Fruit fly (Drosophila melanogaster) whole organism, embryonic: ENCODE measurements around the gene aop.

Experiments used
- Asciz ChIP-seq: fragments of 200-800 bp; sonication (Bioruptor generic); optimal IDR thresholded peaks from 2 replicates; lab custom pipeline; 2017; ENCODE audit warnings: missing biosample characterization, mild to moderate bottlenecking, missing genetic modification characterization, missing genetic modification reagents
- Atf3 ChIP-seq: fragments of 200-800 bp; sonication (Bioruptor generic); optimal IDR thresholded peaks from 3 replicates; lab custom pipeline; 2016; ENCODE audit warnings: missing biosample characterization, missing genetic modification characterization
- Bdp1 ChIP-seq: fragments of 200-800 bp; sonication (Bioruptor generic); optimal IDR thresholded peaks from 3 replicates; lab custom pipeline; 2016; ENCODE audit warnings: missing biosample characterization, missing genetic modification characterization
- CG10321 ChIP-seq: fragments of 200-800 bp; sonication (Bioruptor generic); IDR thresholded peaks from 2 replicates; pipeline ENCODE4 v1.3.6; 2022; ENCODE audit warnings: missing biosample characterization, missing genetic modification characterization
- CG11456 ChIP-seq: fragments of 200-800 bp; sonication (Bioruptor generic); IDR thresholded peaks from 3 replicates; pipeline ENCODE4 v1.3.6; 2022; ENCODE audit warnings: missing biosample characterization, missing genetic modification characterization
- CG14014 ChIP-seq: fragments of 200-800 bp; sonication (Bioruptor generic); IDR thresholded peaks from 2 replicates; pipeline ENCODE4 v1.3.6; 2022; ENCODE audit warnings: missing biosample characterization, missing genetic modification characterization
- CG14710 ChIP-seq: fragments of 200-800 bp; sonication (Bioruptor generic); optimal IDR thresholded peaks from 3 replicates; lab custom pipeline; 2019; ENCODE audit warnings: missing biosample characterization, mild to moderate bottlenecking, missing genetic modification characterization, moderate library complexity
- CG1647 ChIP-seq: fragments of 200-800 bp; sonication (Bioruptor generic); optimal IDR thresholded peaks from 3 replicates; lab custom pipeline; 2016; ENCODE audit warnings: missing biosample characterization, missing genetic modification characterization
- CG16863 ChIP-seq: fragments of 200-800 bp; sonication (Bioruptor generic); optimal IDR thresholded peaks from 3 replicates; lab custom pipeline; 2016; ENCODE audit warnings: missing biosample characterization, missing genetic modification characterization
- CG17912 ChIP-seq: fragments of 200-800 bp; sonication (Bioruptor generic); optimal IDR thresholded peaks from 2 replicates; lab custom pipeline; 2018; ENCODE audit warnings: missing biosample characterization, mild to moderate bottlenecking, missing genetic modification characterization
- CG4360 ChIP-seq: fragments of 200-800 bp; sonication (Bioruptor generic); IDR thresholded peaks from 2 replicates; pipeline ENCODE4 v1.3.6; 2022; ENCODE audit warnings: missing biosample characterization, missing genetic modification characterization
- CG4617 ChIP-seq: fragments of 200-800 bp; sonication (Bioruptor generic); optimal IDR thresholded peaks from 3 replicates; lab custom pipeline; 2016; ENCODE audit warnings: missing biosample characterization, missing genetic modification characterization, borderline replicate concordance
- CG6272 ChIP-seq: fragments of 200-800 bp; sonication (Bioruptor generic); IDR thresholded peaks from 2 replicates; pipeline ENCODE4 v1.3.6; 2022; ENCODE audit warnings: missing biosample characterization, missing genetic modification characterization
- CG6765 ChIP-seq: fragments of 200-800 bp; sonication (Bioruptor generic); optimal IDR thresholded peaks from 3 replicates; lab custom pipeline; 2017; ENCODE audit warnings: missing biosample characterization, mild to moderate bottlenecking, missing genetic modification characterization
- CG6791 ChIP-seq: fragments of 200-800 bp; sonication (Bioruptor generic); IDR thresholded peaks from 3 replicates; pipeline ENCODE4 v1.3.6; 2022; ENCODE audit warnings: missing biosample characterization, missing genetic modification characterization; ENCODE audit not compliant: partially characterized antibody
- CG6813 ChIP-seq: fragments of 200-800 bp; sonication (Bioruptor generic); optimal IDR thresholded peaks from 2 replicates; lab custom pipeline; 2017; ENCODE audit warnings: missing biosample characterization, missing genetic modification characterization, mild to moderate bottlenecking, moderate library complexity, missing genetic modification reagents
- CG7786 ChIP-seq: fragments of 200-800 bp; sonication (Bioruptor generic); optimal IDR thresholded peaks from 2 replicates; lab custom pipeline; 2016; ENCODE audit warnings: missing biosample characterization, missing genetic modification characterization
- CG7987 ChIP-seq: fragments of 200-800 bp; sonication (Bioruptor generic); optimal IDR thresholded peaks from 2 replicates; lab custom pipeline; 2018; ENCODE audit warnings: missing biosample characterization, mild to moderate bottlenecking, missing genetic modification characterization, moderate library complexity
- CG8089 ChIP-seq: fragments of 200-800 bp; sonication (Bioruptor generic); optimal IDR thresholded peaks from 3 replicates; lab custom pipeline; 2016; ENCODE audit warnings: missing biosample characterization, missing genetic modification characterization
- CG8924 ChIP-seq: fragments of 200-800 bp; optimal IDR thresholded peaks from 3 replicates; lab custom pipeline; 2019; ENCODE audit warnings: missing biosample characterization, mild to moderate bottlenecking, missing genetic modification characterization, moderate library complexity
- CG8944 ChIP-seq: fragments of 200-800 bp; sonication (Bioruptor generic); optimal IDR thresholded peaks from 3 replicates; lab custom pipeline; 2016; ENCODE audit warnings: missing biosample characterization, missing genetic modification characterization
- CG9797 ChIP-seq: fragments of 200-800 bp; sonication (Bioruptor generic); optimal IDR thresholded peaks from 3 replicates; lab custom pipeline; 2018; ENCODE audit warnings: missing biosample characterization, mild to moderate bottlenecking, missing genetic modification characterization
- Chrac-16 ChIP-seq: fragments of 200-800 bp; sonication (Bioruptor generic); optimal IDR thresholded peaks from 3 replicates; lab custom pipeline; 2016; ENCODE audit warnings: missing biosample characterization, missing genetic modification characterization
- CrebB ChIP-seq: fragments of 200-800 bp; sonication (Bioruptor generic); optimal IDR thresholded peaks from 3 replicates; lab custom pipeline; 2018; ENCODE audit warnings: missing biosample characterization, mild to moderate bottlenecking, missing genetic modification characterization
- D19A ChIP-seq: fragments of 200-800 bp; optimal IDR thresholded peaks from 3 replicates; lab custom pipeline; 2019; ENCODE audit warnings: missing biosample characterization, mild to moderate bottlenecking, missing genetic modification characterization, moderate library complexity
- D19B ChIP-seq: fragments of 200-800 bp; sonication (Bioruptor generic); optimal IDR thresholded peaks from 2 replicates; lab custom pipeline; 2017; ENCODE audit warnings: missing biosample characterization, mild to moderate bottlenecking, missing genetic modification characterization
- Elba2 ChIP-seq: fragments of 200-800 bp; sonication (Bioruptor generic); optimal IDR thresholded peaks from 3 replicates; lab custom pipeline; 2016; ENCODE audit warnings: missing biosample characterization, missing genetic modification characterization
- Gug ChIP-seq: fragments of 200-800 bp; sonication (Bioruptor generic); IDR thresholded peaks from 4 replicates; pipeline ENCODE4 v1.3.6; 2022; ENCODE audit warnings: missing biosample characterization, missing genetic modification characterization
- Hr78 ChIP-seq, 2 experiments: fragments of 200-800 bp in 1 of 2; fragments of >200 bp in 1 of 2; sonication (Bioruptor generic) in 1 of 2; optimal IDR thresholded peaks; 2 replicates each; lab custom pipeline; 2017 to 2019; ENCODE audit warnings: missing biosample characterization in 2 of 2, missing genetic modification characterization in 2 of 2, mild to moderate bottlenecking in 1 of 2, moderate library complexity in 1 of 2
- Hsf ChIP-seq: fragments of 200-800 bp; sonication (Bioruptor generic); optimal IDR thresholded peaks from 3 replicates; lab custom pipeline; 2016; ENCODE audit warnings: missing biosample characterization, missing genetic modification characterization
- Lim3 ChIP-seq: fragments of 200-800 bp; sonication (Bioruptor generic); IDR thresholded peaks from 2 replicates; pipeline ENCODE4 v1.3.6; 2022; ENCODE audit warnings: missing biosample characterization, missing genetic modification characterization
- Max ChIP-seq: fragments of 200-800 bp; sonication (Bioruptor generic); optimal IDR thresholded peaks from 2 replicates; lab custom pipeline; 2016; ENCODE audit warnings: missing biosample characterization, mild to moderate bottlenecking, missing genetic modification characterization
- Med ChIP-seq: fragments of 200-800 bp; sonication (Bioruptor generic); peaks from one replicate; lab custom pipeline; 2016; ENCODE audit warnings: missing biosample characterization, missing genetic modification characterization, mild to moderate bottlenecking, inconsistent platforms, moderate library complexity
- Mrtf ChIP-seq: fragments of 200-800 bp; sonication (Bioruptor generic); IDR thresholded peaks from 3 replicates; pipeline ENCODE4 v1.3.6; 2022; ENCODE audit warnings: missing biosample characterization, missing genetic modification characterization
- Side ChIP-seq: fragments of 200-800 bp; sonication (Bioruptor generic); optimal IDR thresholded peaks from 2 replicates; lab custom pipeline; 2016; ENCODE audit warnings: missing biosample characterization, missing genetic modification characterization
- ac ChIP-seq: fragments of 200-800 bp; sonication (Bioruptor generic); optimal IDR thresholded peaks from 3 replicates; lab custom pipeline; 2017; ENCODE audit warnings: missing biosample characterization, mild to moderate bottlenecking, missing genetic modification characterization
- bab2 ChIP-seq: fragments of 200-800 bp; sonication (Bioruptor generic); optimal IDR thresholded peaks from 2 replicates; lab custom pipeline; 2016; ENCODE audit warnings: missing biosample characterization, missing genetic modification characterization
- bsh ChIP-seq, 2 experiments: fragments of 200-800 bp; sonication (Bioruptor generic); optimal IDR thresholded peaks; 2 replicates each; lab custom pipeline; 2017 to 2018; ENCODE audit warnings: mild to moderate bottlenecking in 2 of 2, missing biosample characterization in 2 of 2, missing genetic modification characterization in 2 of 2, moderate library complexity in 1 of 2
- crc ChIP-seq: fragments of 200-800 bp; sonication (Bioruptor generic); optimal IDR thresholded peaks from 2 replicates; lab custom pipeline; 2016; ENCODE audit warnings: missing biosample characterization, missing genetic modification characterization
- emc ChIP-seq: fragments of 200-800 bp; sonication (Bioruptor generic); optimal IDR thresholded peaks from 2 replicates; lab custom pipeline; 2016; ENCODE audit warnings: missing biosample characterization, missing genetic modification characterization
- eve ChIP-seq, 2 experiments: fragments of >200 bp; optimal IDR thresholded peaks; 2 replicates each; lab custom pipeline; 2017; ENCODE audit warnings: missing biosample characterization in 2 of 2, missing genetic modification characterization in 2 of 2
- inv ChIP-seq: fragments of 200-800 bp; sonication (Bioruptor generic); IDR thresholded peaks from 2 replicates; pipeline ENCODE4 v1.3.6; 2022; ENCODE audit warnings: missing biosample characterization, missing genetic modification characterization; ENCODE audit not compliant: partially characterized antibody
- jing ChIP-seq: fragments of 200-800 bp; sonication (Bioruptor generic); optimal IDR thresholded peaks from 2 replicates; lab custom pipeline; 2018; ENCODE audit warnings: missing biosample characterization, mild to moderate bottlenecking, missing genetic modification characterization
- lilli ChIP-seq: fragments of 200-800 bp; sonication (Bioruptor generic); optimal IDR thresholded peaks from 3 replicates; lab custom pipeline; 2016; ENCODE audit warnings: missing biosample characterization, missing genetic modification characterization
- psq ChIP-seq: fragments of 200-800 bp; sonication (Bioruptor generic); optimal IDR thresholded peaks from 2 replicates; lab custom pipeline; 2017; ENCODE audit warnings: missing biosample characterization, missing genetic modification characterization
- slou ChIP-seq: fragments of 200-800 bp; sonication (Bioruptor generic); optimal IDR thresholded peaks from 3 replicates; lab custom pipeline; 2016; ENCODE audit warnings: missing biosample characterization, missing genetic modification characterization
- slp2 ChIP-seq: fragments of 200-800 bp; sonication (Bioruptor generic); optimal IDR thresholded peaks from 2 replicates; lab custom pipeline; 2016; ENCODE audit warnings: missing biosample characterization, missing genetic modification characterization
- sr ChIP-seq: fragments of 200-800 bp; sonication (Bioruptor generic); IDR thresholded peaks from 3 replicates; pipeline ENCODE4 v1.3.6; 2022; ENCODE audit warnings: missing biosample characterization, missing genetic modification characterization
- stc ChIP-seq: fragments of 200-800 bp; sonication (Bioruptor generic); IDR thresholded peaks from 2 replicates; pipeline ENCODE4 v1.3.6; 2022; ENCODE audit warnings: missing biosample characterization, missing genetic modification characterization
- trh ChIP-seq: fragments of 200-800 bp; sonication (Bioruptor generic); optimal IDR thresholded peaks from 2 replicates; lab custom pipeline; 2016; ENCODE audit warnings: missing biosample characterization, missing genetic modification characterization
- wdn ChIP-seq: fragments of 200-800 bp; sonication (Bioruptor generic); IDR thresholded peaks from 2 replicates; pipeline ENCODE4 v1.3.6; 2022; ENCODE audit warnings: missing biosample characterization, missing genetic modification characterization

The aop gene

DNA sequence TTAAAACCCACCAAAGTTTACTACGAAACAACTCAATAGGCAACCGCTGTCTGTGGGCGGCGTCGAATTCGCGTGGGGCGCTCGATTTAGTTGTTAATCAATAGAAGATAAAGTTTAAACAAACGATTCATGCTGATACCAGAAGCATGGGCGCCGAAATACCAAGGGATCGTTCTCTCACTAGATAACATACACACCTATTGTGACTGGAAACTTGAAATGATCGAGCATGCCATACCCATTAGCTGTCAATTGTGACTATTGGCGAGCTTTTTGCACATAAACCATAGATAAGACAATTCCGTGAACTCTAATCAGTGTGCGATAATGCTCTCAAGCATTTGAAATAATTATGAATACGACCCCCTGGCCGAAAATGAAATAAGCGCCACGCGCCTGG, 812 bp upstream of the aop start (continued):
- TF ChIP-seq bsh (GFP tag; optimal IDR thresholded peaks at IDR 0.05; lab: Kevin White, UChicago) = peak in 1 of 2 experiments; percentile 57
- peak; percentile 22 for TF ChIP-seq Asciz (GFP tag; lab: Kevin White, UChicago)
- peak; percentile 65 for TF ChIP-seq CG8944 (GFP tag; lab: Kevin White, UChicago)
- no peak for TF ChIP-seq psq
- TF ChIP-seq inv = no peak
- TF ChIP-seq CG6813 (GFP tag; lab: Kevin White, UChicago) = peak; percentile 54
- TF ChIP-seq Side (GFP tag; lab: Kevin White, UChicago) = peak; percentile 74
- peak; percentile 75 for TF ChIP-seq CrebB (tag; lab: Kevin White, UChicago)
- peak; percentile 7 for TF ChIP-seq Max (GFP tag; lab: Kevin White, UChicago)
- TF ChIP-seq jing (GFP tag; lab: Kevin White, UChicago) = peak; percentile 63
- TF ChIP-seq wdn (GFP tag; lab: Robert Waterston, UW) = peak; percentile 65
- TF ChIP-seq Lim3 (GFP tag; lab: Robert Waterston, UW) = no peak
- TF ChIP-seq crc = peak; percentile 24
- TF ChIP-seq CG9797 (GFP tag; lab: Kevin White, UChicago) = no peak
- peak; percentile 58 for TF ChIP-seq CG6765 (GFP tag; lab: Kevin White, UChicago)
- TF ChIP-seq emc (GFP tag; lab: Kevin White, UChicago) = peak; percentile 67
- TF ChIP-seq CG8924 = peak; percentile 73
- no peak; the same call in 1 of the 2 replicates for TF ChIP-seq CG10321 (GFP tag; lab: Robert Waterston, UW)
- peak; percentile 96 for TF ChIP-seq Med
- TF ChIP-seq CG7987 (GFP tag; lab: Kevin White, UChicago) = peak; percentile 54
- no peak for TF ChIP-seq Hr78 (GFP tag; optimal IDR thresholded peaks at IDR 0.05; lab: Kevin White, UChicago)
- peak; percentile 75 for TF ChIP-seq slp2 (GFP tag; lab: Kevin White, UChicago)
- TF ChIP-seq D19A (tag; lab: Kevin White, UChicago) = peak; percentile 48
- TF ChIP-seq CG4360 = no peak
- peak; percentile 66 for TF ChIP-seq Atf3 (GFP tag; lab: Kevin White, UChicago)
- peak; percentile 60 for TF ChIP-seq CG16863 (GFP tag; lab: Kevin White, UChicago)
- peak; percentile 66 for TF ChIP-seq CG14014 (GFP tag; lab: Robert Waterston, UW)
- TF ChIP-seq CG7786 (GFP tag; lab: Kevin White, UChicago) = peak; percentile 78
- TF ChIP-seq CG11456 (GFP tag; lab: Robert Waterston, UW) = peak; percentile 72; the same call in 2 of the 3 replicates
- TF ChIP-seq lilli (GFP tag; lab: Kevin White, UChicago) = peak; percentile 85
- TF ChIP-seq CG17912 = no peak
- peak; percentile 80 for TF ChIP-seq bab2 (GFP tag; lab: Kevin White, UChicago)
- peak; percentile 71 for TF ChIP-seq Hsf
- TF ChIP-seq sr (GFP tag; lab: Robert Waterston, UW) = peak; percentile 91
- TF ChIP-seq ac (GFP tag; lab: Kevin White, UChicago) = no peak
- TF ChIP-seq eve (GFP tag; optimal IDR thresholded peaks at IDR 0.05; lab: Kevin White, UChicago) = peak in 1 of 2 experiments; percentile 87
- no peak for TF ChIP-seq CG6791 (GFP tag; lab: Robert Waterston, UW)
- TF ChIP-seq CG4617 (GFP tag; lab: Kevin White, UChicago) = no peak
- TF ChIP-seq CG6272 (GFP tag; lab: Robert Waterston, UW) = peak; percentile 72
- TF ChIP-seq Elba2 (GFP tag; lab: Kevin White, UChicago) = no peak
- peak; percentile 83 for TF ChIP-seq stc (GFP tag; lab: Robert Waterston, UW)
- TF ChIP-seq D19B (GFP tag; lab: Kevin White, UChicago) = peak; percentile 97
- no peak for TF ChIP-seq CG14710 (tag; lab: Kevin White, UChicago)
- TF ChIP-seq Chrac-16 (GFP tag; lab: Kevin White, UChicago) = peak; percentile 73
- TF ChIP-seq CG8089 = peak; percentile 26
- peak; percentile 68 for TF ChIP-seq Mrtf (GFP tag; lab: Robert Waterston, UW)
- TF ChIP-seq CG1647 = peak; percentile 81
- no peak for TF ChIP-seq Bdp1 (GFP tag; lab: Kevin White, UChicago)
- no peak for TF ChIP-seq slou
- peak; percentile 63; the same call in 2 of the 4 replicates for TF ChIP-seq Gug
- TF ChIP-seq trh = peak; percentile 54
